Fruit fly (Drosophila melanogaster): ENCODE measurements around the gene CheB38a.
A peak's percentile ranks its signal among the peaks of the same experiment; 100 is the strongest.

Gene CheB38a

dm6 chr2L:20811039-20811652, 7.2 kb downstream of the CheB38a start (continued):
- TF ChIP-seq fd96Cb (tag; optimal IDR thresholded peaks at IDR 0.05) (peak; percentile 39), Xrp1 (GFP tag; IDR thresholded peaks at IDR 0.05) (peak; percentile 51; the same call in 1 of the 2 replicates), CG33557 (GFP tag; optimal IDR thresholded peaks at IDR 0.05) (no peak), CG11695 (GFP tag; IDR thresholded peaks at IDR 0.05) (peak; percentile 62; the same call in 1 of the 3 replicates), Fer3 (tag; optimal IDR thresholded peaks at IDR 0.05) (peak; percentile 41), ATbp (GFP tag; optimal IDR thresholded peaks at IDR 0.05) (peak; percentile 55), Rx (GFP tag; IDR thresholded peaks at IDR 0.05) (no peak), ap (GFP tag; IDR thresholded peaks at IDR 0.05) (peak; percentile 54; the same call in 1 of the 2 replicates), BtbVII (GFP tag; optimal IDR thresholded peaks at IDR 0.05) (peak; percentile 46), ewg (GFP tag; optimal IDR thresholded peaks at IDR 0.05) (peak; percentile 31), pum (GFP tag; optimal IDR thresholded peaks at IDR 0.05) (no peak), org-1 (GFP tag; optimal IDR thresholded peaks at IDR 0.05) (peak; percentile 15), ci (GFP tag; IDR thresholded peaks at IDR 0.05) (peak; percentile 75), Drgx (GFP tag; IDR thresholded peaks at IDR 0.05) (peak; percentile 87), CG14441 (GFP tag; IDR thresholded peaks at IDR 0.05) (peak; percentile 62), CHES-1-like (GFP tag; optimal IDR thresholded peaks at IDR 0.05) (no peak), CG5180 (GFP tag; optimal IDR thresholded peaks at IDR 0.05) (peak; percentile 28), sd (tag; optimal IDR thresholded peaks at IDR 0.05) (peak; percentile 3), CG17359 (tag; optimal IDR thresholded peaks at IDR 0.05) (peak; percentile 74), Oli (tag; optimal IDR thresholded peaks at IDR 0.05) (peak; percentile 43), CG12769 (tag; optimal IDR thresholded peaks at IDR 0.05) (peak; percentile 19), Jarid2 (GFP tag; optimal IDR thresholded peaks at IDR 0.05) (no peak), CG9215 (GFP tag; IDR thresholded peaks at IDR 0.05) (0 out of 2 replicates have a peak, but pooled peaks have one; percentile 16), CG14667 (GFP tag; IDR thresholded peaks at IDR 0.05) (0 out of 2 replicates have a peak, but pooled peaks have one; percentile 30), CG7839 (tag; optimal IDR thresholded peaks at IDR 0.05) (peak; percentile 62), Vsx1 (GFP tag; optimal IDR thresholded peaks at IDR 0.05) (no peak), pan (optimal IDR thresholded peaks at IDR 0.05) (no peak), pan (GFP tag; optimal IDR thresholded peaks at IDR 0.05 in 1 of 2, IDR thresholded peaks at IDR 0.05 in 1 of 2) (peak in 1 of 2 experiments; percentile 61), CG11504 (tag; optimal IDR thresholded peaks at IDR 0.05) (peak; percentile 59), Lpt (GFP tag; optimal IDR thresholded peaks at IDR 0.05) (no peak), en (GFP tag; optimal IDR thresholded peaks at IDR 0.05) (no peak), CG10543 (GFP tag; optimal IDR thresholded peaks at IDR 0.05) (peak; percentile 31), odd (GFP tag; optimal IDR thresholded peaks at IDR 0.05) (peak; percentile 7), CG7963 (GFP tag; IDR thresholded peaks at IDR 0.05; ENCODE audit: partially characterized antibody) (no peak), ems (GFP tag; optimal IDR thresholded peaks at IDR 0.05) (peak; percentile 8), CG17385 (GFP tag; optimal IDR thresholded peaks at IDR 0.05) (peak; percentile 55), bigmax (GFP tag; optimal IDR thresholded peaks at IDR 0.05) (no peak), phol (tag; optimal IDR thresholded peaks at IDR 0.05) (peak; percentile 45), Eip74EF (GFP tag; optimal IDR thresholded peaks at IDR 0.05) (peak in 1 of 2 experiments; percentile 84), CG12744 (GFP tag; optimal IDR thresholded peaks at IDR 0.05) (no peak), CG7372 (GFP tag; IDR thresholded peaks at IDR 0.05) (peak; percentile 48; the same call in 1 of the 2 replicates), CkIIα-i1 (GFP tag; IDR thresholded peaks at IDR 0.05) (no peak), CG1529 (GFP tag; optimal IDR thresholded peaks at IDR 0.05) (peak; percentile 19), CG34422 (GFP tag; IDR thresholded peaks at IDR 0.05) (0 out of 3 replicates have a peak, but pooled peaks have one; percentile 30), pnt (GFP tag; optimal IDR thresholded peaks at IDR 0.05) (peak; percentile 2), gcm (GFP tag; optimal IDR thresholded peaks at IDR 0.05) (peak; percentile 22), CG13296 (GFP tag; optimal IDR thresholded peaks at IDR 0.05) (peak; percentile 68), lab (GFP tag; optimal IDR thresholded peaks at IDR 0.05) (peak; percentile 54), tap (tag; optimal IDR thresholded peaks at IDR 0.05) (peak; percentile 68)

Measured in whole organism, embryonic.